Fruit fly (Drosophila melanogaster): ENCODE results near the gene nAChRalpha2.

The nAChRalpha2 gene

DNA sequence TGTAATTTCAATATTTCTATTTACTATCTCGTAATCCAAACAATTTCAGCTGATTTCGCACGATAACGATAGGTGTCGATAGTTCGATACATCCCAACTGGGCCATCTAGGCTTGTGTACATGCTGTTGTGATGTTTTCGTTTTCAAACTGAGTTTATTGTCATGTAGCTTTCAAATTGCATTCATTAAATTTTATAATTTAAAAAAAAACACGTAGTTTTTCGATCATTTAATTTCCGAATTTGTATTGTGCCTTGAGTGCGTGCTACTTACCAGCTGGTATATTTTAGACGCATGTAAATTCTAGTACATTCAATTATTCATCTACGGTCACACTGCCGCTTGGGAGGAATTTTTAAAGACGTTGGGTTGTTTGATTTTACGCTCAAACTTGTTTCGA lies 45.1 kb downstream of the nAChRalpha2 start, which contains the start of the genes CG13623 and ana1:
Gene CG13623, minus strand, starts transcription at position 231 of the 400 bp plus-strand sequence.
Gene ana1, plus strand, starts transcription at position 249 of the 400 bp plus-strand sequence.
- no peak for TF ChIP-seq noc (tag; optimal IDR thresholded peaks at IDR 0.05)

Measured in whole organism, larva.